Fruit fly (Drosophila melanogaster): ENCODE results near the gene JIL-1.

Gene JIL-1

dm6 chr3L:11117733-11118132 is 24.7 kb upstream of the JIL-1 start:
- TF ChIP-seq jim (GFP tag; optimal IDR thresholded peaks at IDR 0.05) (no peak), dsf (GFP tag; optimal IDR thresholded peaks at IDR 0.05; ENCODE audit: borderline replicate concordance) (no peak), dl (GFP tag; optimal IDR thresholded peaks at IDR 0.05; ENCODE audit: insufficient read depth in 1 of 2, partially characterized antibody in 2 of 2) (no peak), N (GFP tag; optimal IDR thresholded peaks at IDR 0.05) (no peak), Vsx2 (GFP tag; optimal IDR thresholded peaks at IDR 0.05; ENCODE audit: partially characterized antibody) (no peak)

DNA sequence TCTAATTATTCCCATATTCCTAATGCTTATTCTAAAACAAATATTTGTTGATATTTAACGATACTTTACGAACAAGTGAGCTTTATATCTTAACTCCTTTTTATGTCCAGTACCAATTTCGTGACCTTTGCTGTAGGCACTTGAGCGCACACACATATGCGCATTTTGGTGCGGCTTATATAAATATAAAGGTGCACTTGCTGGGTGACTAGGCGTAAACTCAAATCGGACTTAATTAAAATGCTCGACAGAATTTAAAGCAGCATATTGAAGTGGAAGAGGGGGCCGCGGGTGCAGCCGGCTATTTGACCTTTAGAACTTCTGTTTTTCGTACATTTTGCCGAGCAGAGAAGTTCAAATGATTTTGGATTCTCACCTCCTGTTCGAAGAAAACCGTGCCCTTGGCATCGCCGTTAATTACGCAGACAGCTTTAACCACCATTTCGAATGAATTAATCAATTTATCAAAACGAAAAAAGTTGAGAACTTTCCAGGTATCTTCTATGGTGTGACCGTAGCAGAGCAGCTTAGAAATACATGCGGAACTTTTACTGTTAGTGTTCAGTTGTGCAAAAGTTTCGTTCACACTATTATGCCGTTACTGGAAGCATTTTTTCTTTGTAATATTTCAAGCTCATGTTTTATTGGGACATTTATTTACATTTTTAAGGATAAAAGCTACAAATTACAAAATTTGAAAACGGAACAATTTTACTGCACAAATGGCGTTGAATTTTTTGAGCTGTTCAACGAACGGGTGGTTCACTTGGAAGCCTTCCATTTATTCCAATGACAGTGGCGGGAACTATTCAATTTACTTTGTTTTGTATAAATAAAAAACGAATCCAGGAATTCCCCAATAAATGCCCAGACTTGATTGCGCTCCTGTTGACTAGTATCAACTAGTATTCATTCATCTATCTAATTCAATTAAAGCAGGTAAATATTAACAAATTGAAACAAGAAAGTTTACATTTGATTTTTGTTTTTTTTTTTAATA is 20.5 kb upstream of the JIL-1 start, which contains the start of gene Sod1:
Gene Sod1, minus strand, starts transcription at position 543 of the 1,000 bp plus-strand sequence.
- TF ChIP-seq Hr78 (GFP tag; optimal IDR thresholded peaks at IDR 0.05) (no peak), Mio (GFP tag; optimal IDR thresholded peaks at IDR 0.05) (no peak), Hnf4 (GFP tag; optimal IDR thresholded peaks at IDR 0.05) (peak; percentile 89), woc (GFP tag; optimal IDR thresholded peaks at IDR 0.05) (no peak), Hr83 (GFP tag; optimal IDR thresholded peaks at IDR 0.05; ENCODE audit: poor library complexity, severe bottlenecking) (peak; percentile 26), dl (GFP tag; optimal IDR thresholded peaks at IDR 0.05; ENCODE audit: insufficient read depth in 1 of 2, partially characterized antibody in 2 of 2) (no peak), usp (GFP tag; optimal IDR thresholded peaks at IDR 0.05) (no peak), CG32264 (GFP tag; optimal IDR thresholded peaks at IDR 0.05) (no peak), rgr (GFP tag; optimal IDR thresholded peaks at IDR 0.05) (peak; percentile 19), dmrt93B (GFP tag; optimal IDR thresholded peaks at IDR 0.05) (no peak), lola (GFP tag; optimal IDR thresholded peaks at IDR 0.05) (peak; percentile 6), br (GFP tag; optimal IDR thresholded peaks at IDR 0.05) (peak; percentile 32), Sp1 (GFP tag; optimal IDR thresholded peaks at IDR 0.05) (no peak), CrebA (GFP tag; optimal IDR thresholded peaks at IDR 0.05; ENCODE audit: borderline replicate concordance) (no peak), fru (GFP tag; optimal IDR thresholded peaks at IDR 0.05) (no peak), Rel (GFP tag; optimal IDR thresholded peaks at IDR 0.05) (no peak), Rel (tag; optimal IDR thresholded peaks at IDR 0.05) (peak; percentile 79), Dfd (GFP tag; optimal IDR thresholded peaks at IDR 0.05) (no peak)

DNA sequence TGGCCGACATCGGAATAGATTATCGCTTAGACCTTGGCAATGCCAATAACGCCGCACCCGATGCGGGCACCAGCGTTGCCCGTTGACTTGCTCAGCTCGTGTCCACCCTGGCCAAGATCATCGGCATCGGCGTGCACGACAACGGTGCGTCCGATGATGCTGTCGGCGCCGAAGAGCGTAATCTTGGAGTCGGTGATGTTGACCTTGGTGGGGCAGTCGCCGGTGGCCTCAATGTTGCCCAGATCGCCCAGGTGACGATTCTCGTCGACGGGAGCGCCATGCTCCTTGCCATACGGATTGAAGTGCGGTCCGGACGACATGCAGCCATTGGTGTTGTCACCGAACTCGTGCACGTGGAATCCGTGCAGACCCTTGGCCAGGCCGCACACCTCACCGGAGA is 19.4 kb upstream of the JIL-1 start:
- TF ChIP-seq GATAd (GFP tag; optimal IDR thresholded peaks at IDR 0.05): no peak
- no peak for TF ChIP-seq usp (GFP tag; optimal IDR thresholded peaks at IDR 0.05)
- no peak for TF ChIP-seq Hr78 (GFP tag; optimal IDR thresholded peaks at IDR 0.05)
- TF ChIP-seq sv (GFP tag; optimal IDR thresholded peaks at IDR 0.05): no peak
- TF ChIP-seq br (GFP tag; optimal IDR thresholded peaks at IDR 0.05): no peak

DNA sequence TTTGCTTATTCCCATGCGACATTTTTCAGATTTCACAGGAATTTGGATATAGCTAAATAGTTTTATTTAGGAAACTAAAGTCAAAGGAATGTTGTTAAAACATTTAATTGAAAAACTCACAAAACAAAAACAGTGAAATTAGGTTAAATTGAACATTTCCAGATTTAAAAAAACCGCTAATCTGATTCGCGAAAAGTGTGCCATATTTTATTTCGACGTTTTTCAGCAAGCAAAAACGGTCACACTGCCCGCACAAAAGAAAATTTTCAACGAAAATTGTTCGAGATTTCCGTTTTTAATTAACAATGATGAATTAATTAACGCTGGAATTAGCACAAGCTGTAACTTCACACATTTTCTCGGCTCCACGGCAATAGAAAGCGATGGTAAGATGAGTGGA is 16.5 kb upstream of the JIL-1 start, which contains the start of the genes CG34012 and emei:
Gene CG34012, minus strand, starts transcription at position 52 of the 400 bp plus-strand sequence.
Gene emei, plus strand, starts transcription at position 237 of the 400 bp plus-strand sequence.
- TF ChIP-seq Mio (GFP tag; optimal IDR thresholded peaks at IDR 0.05) (no peak), Hr78 (GFP tag; optimal IDR thresholded peaks at IDR 0.05) (no peak)

DNA sequence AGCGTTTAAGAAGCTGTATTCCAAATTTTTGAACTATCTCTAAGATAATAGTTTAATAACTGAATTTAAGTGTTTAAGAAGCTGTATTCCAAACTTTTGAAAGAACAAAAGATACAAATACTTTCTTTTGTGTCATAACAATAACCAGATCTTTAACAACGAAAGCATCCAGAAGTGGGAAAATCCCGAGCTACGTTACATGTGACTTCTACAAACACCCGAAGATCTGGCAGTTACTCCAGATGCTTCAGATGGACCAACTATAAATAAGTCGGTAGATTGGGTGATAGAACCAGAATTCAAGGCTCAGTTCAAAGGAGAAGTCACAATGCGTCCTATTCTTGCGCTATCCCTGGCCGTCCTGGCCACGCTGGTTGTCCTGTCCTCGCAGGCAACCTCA is 14.9 kb upstream of the JIL-1 start, which contains the start of gene CG12522:
Gene CG12522, plus strand, starts transcription at position 301 of the 400 bp plus-strand sequence.
- TF ChIP-seq foxo (GFP tag; optimal IDR thresholded peaks at IDR 0.05): no peak
- TF ChIP-seq lola (GFP tag; optimal IDR thresholded peaks at IDR 0.05): no peak
- no peak for TF ChIP-seq tai (GFP tag; optimal IDR thresholded peaks at IDR 0.05)
- no peak for TF ChIP-seq Dfd (GFP tag; optimal IDR thresholded peaks at IDR 0.05)
- no peak for TF ChIP-seq GATAd (GFP tag; optimal IDR thresholded peaks at IDR 0.05)
- TF ChIP-seq pan (optimal IDR thresholded peaks at IDR 0.05): no peak
- TF ChIP-seq h (GFP tag; optimal IDR thresholded peaks at IDR 0.05): no peak
- TF ChIP-seq HLH106 (tag; optimal IDR thresholded peaks at IDR 0.05): no peak
- no peak for TF ChIP-seq br (GFP tag; optimal IDR thresholded peaks at IDR 0.05)
- TF ChIP-seq OdsH (GFP tag; optimal IDR thresholded peaks at IDR 0.05): no peak
- no peak for TF ChIP-seq Vsx2 (GFP tag; optimal IDR thresholded peaks at IDR 0.05; ENCODE audit: partially characterized antibody)
